Worm (Caenorhabditis elegans) whole organism, mixed stage, embryonic: Measurements from ENCODE around the gene C06B3.1.

Experiments used
- M03D4.4 ChIP-seq: sonication (generic microtip); optimal IDR thresholded peaks from 2 replicates; lab custom pipeline; 2017; ENCODE audit warnings: mild to moderate bottlenecking, missing genetic modification characterization, missing compliant biosample characterization
- flh-1 ChIP-seq: fragments of 200-800 bp; sonication (Bioruptor generic); optimal IDR thresholded peaks from 2 replicates; lab custom pipeline; 2018; ENCODE audit warnings: mild to moderate bottlenecking, missing genetic modification characterization, moderate library complexity, missing compliant biosample characterization
- lsy-2 ChIP-seq: fragments of 150-350 bp; optimal IDR thresholded peaks from 2 replicates; lab custom pipeline; 2014; ENCODE audit warnings: missing biosample characterization, missing genetic modification characterization
- nhr-237 ChIP-seq: fragments of 150-350 bp; optimal IDR thresholded peaks from 2 replicates; lab custom pipeline; 2014; ENCODE audit warnings: missing biosample characterization, missing genetic modification characterization
- unc-62 ChIP-seq: fragments of 150-350 bp; optimal IDR thresholded peaks from 2 replicates; lab custom pipeline; 2014; ENCODE audit warnings: missing biosample characterization, missing genetic modification reagents, missing genetic modification characterization
- ztf-11 ChIP-seq: fragments of 150-350 bp; optimal IDR thresholded peaks from 2 replicates; lab custom pipeline; 2014; ENCODE audit warnings: missing biosample characterization, missing genetic modification characterization

DNA sequence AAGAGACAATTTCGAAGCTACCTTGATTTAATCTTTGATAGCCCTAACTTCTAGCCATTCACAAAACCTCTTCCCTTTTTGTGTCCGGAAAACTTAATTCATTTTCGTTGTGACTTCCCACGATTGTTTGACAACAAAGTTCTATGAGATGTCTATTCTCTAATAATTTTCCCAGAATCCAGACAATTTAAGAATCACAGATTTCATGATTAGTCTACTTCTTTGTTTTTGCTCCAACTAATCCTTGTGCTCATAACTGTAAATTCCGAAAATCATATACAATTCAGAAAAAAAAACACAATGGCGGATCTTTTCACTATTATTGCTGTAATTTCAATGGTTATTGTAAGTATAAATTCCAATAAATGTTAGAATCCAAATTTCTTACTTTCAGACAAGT lies 40.1 kb upstream of the C06B3.1 start, which contains the start of gene srx-137:
- TF ChIP-seq M03D4.4 (tag; lab: Kevin White, UChicago): no peak
- no peak for TF ChIP-seq lsy-2
- TF ChIP-seq unc-62: no peak
- TF ChIP-seq ztf-11 (tag; lab: Kevin White, UChicago): no peak
- no peak for TF ChIP-seq nhr-237 (tag; lab: Kevin White, UChicago)
- TF ChIP-seq flh-1 (GFP tag; lab: Kevin White, UChicago): no peak
